Fruit fly (Drosophila melanogaster) whole organism, embryonic: ENCODE data around the gene CG43901.

Source experiments
- Ada2b ChIP-seq: fragments of 200-800 bp; sonication (Bioruptor generic); IDR thresholded peaks from 2 replicates; pipeline ENCODE4 v1.3.6; 2022; ENCODE audit warnings: missing biosample characterization, missing genetic modification characterization
- Atf3 ChIP-seq: fragments of 200-800 bp; sonication (Bioruptor generic); optimal IDR thresholded peaks from 3 replicates; lab custom pipeline; 2016; ENCODE audit warnings: missing biosample characterization, missing genetic modification characterization
- Atf6 ChIP-seq: fragments of 200-800 bp; sonication (Bioruptor generic); IDR thresholded peaks from 2 replicates; pipeline ENCODE4 v1.3.6; 2022; ENCODE audit warnings: missing biosample characterization, missing genetic modification characterization
- CG10366 ChIP-seq: fragments of 200-800 bp; sonication (Bioruptor generic); IDR thresholded peaks from 2 replicates; pipeline ENCODE4 v1.3.6; 2022; ENCODE audit warnings: missing biosample characterization, missing genetic modification characterization
- CG11504 ChIP-seq: fragments of 200-800 bp; sonication (Bioruptor generic); optimal IDR thresholded peaks from 3 replicates; lab custom pipeline; 2019; ENCODE audit warnings: missing biosample characterization, mild to moderate bottlenecking, missing genetic modification characterization, moderate library complexity
- CG11695 ChIP-seq: fragments of 200-800 bp; sonication (Bioruptor generic); IDR thresholded peaks from 3 replicates; pipeline ENCODE4 v1.3.6; 2022; ENCODE audit warnings: missing biosample characterization, missing genetic modification characterization
- CG12236 ChIP-seq: fragments of 200-800 bp; sonication (Bioruptor generic); optimal IDR thresholded peaks from 2 replicates; lab custom pipeline; 2016; ENCODE audit warnings: missing biosample characterization, missing genetic modification characterization
- CG14860 ChIP-seq: fragments of 200-800 bp; sonication (Bioruptor generic); IDR thresholded peaks from 3 replicates; pipeline ENCODE4 v1.3.6; 2022; ENCODE audit warnings: missing biosample characterization, missing genetic modification characterization; ENCODE audit not compliant: partially characterized antibody
- CG15073 ChIP-seq: fragments of 200-800 bp; sonication (Bioruptor generic); optimal IDR thresholded peaks from 2 replicates; lab custom pipeline; 2016; ENCODE audit warnings: missing biosample characterization, missing genetic modification characterization
- CG15514 ChIP-seq: fragments of 200-800 bp; sonication (Bioruptor generic); optimal IDR thresholded peaks from 3 replicates; lab custom pipeline; 2017; ENCODE audit warnings: missing biosample characterization, missing genetic modification characterization, mild to moderate bottlenecking, moderate library complexity, missing genetic modification reagents
- CG15601 ChIP-seq: fragments of 200-800 bp; sonication (Bioruptor generic); optimal IDR thresholded peaks from 3 replicates; lab custom pipeline; 2019; ENCODE audit warnings: missing biosample characterization, mild to moderate bottlenecking, missing genetic modification characterization, moderate library complexity
- CG17328 ChIP-seq: fragments of 200-800 bp; sonication (Bioruptor generic); IDR thresholded peaks from 2 replicates; pipeline ENCODE4 v1.3.6; 2022; ENCODE audit warnings: missing biosample characterization, missing genetic modification characterization
- CG1792 ChIP-seq: fragments of 200-800 bp; sonication (Bioruptor generic); optimal IDR thresholded peaks from 2 replicates; lab custom pipeline; 2016; ENCODE audit warnings: missing biosample characterization, missing genetic modification characterization
- CG30403 ChIP-seq: fragments of 200-800 bp; sonication (Bioruptor generic); optimal IDR thresholded peaks from 3 replicates; lab custom pipeline; 2016; ENCODE audit warnings: missing biosample characterization, missing genetic modification characterization
- CG3163 ChIP-seq: fragments of 200-800 bp; sonication (Bioruptor generic); optimal IDR thresholded peaks from 3 replicates; lab custom pipeline; 2016; ENCODE audit warnings: missing biosample characterization, missing genetic modification characterization
- CG33557 ChIP-seq: fragments of 200-800 bp; sonication (Bioruptor generic); optimal IDR thresholded peaks from 2 replicates; lab custom pipeline; 2019; ENCODE audit warnings: missing biosample characterization, mild to moderate bottlenecking, missing genetic modification characterization, moderate library complexity
- CG3407 ChIP-seq: fragments of 200-800 bp; sonication (Bioruptor generic); optimal IDR thresholded peaks from 2 replicates; lab custom pipeline; 2018; ENCODE audit warnings: missing biosample characterization, mild to moderate bottlenecking, missing genetic modification characterization
- CG34224 ChIP-seq: fragments of 200-800 bp; sonication (Bioruptor generic); IDR thresholded peaks from 3 replicates; pipeline ENCODE4 v1.3.6; 2022; ENCODE audit warnings: missing biosample characterization, missing genetic modification characterization; ENCODE audit not compliant: partially characterized antibody
- CG6854 ChIP-seq: fragments of 200-800 bp; sonication (Bioruptor generic); optimal IDR thresholded peaks from 3 replicates; lab custom pipeline; 2017; ENCODE audit warnings: missing biosample characterization, mild to moderate bottlenecking, missing genetic modification characterization
- CG8089 ChIP-seq: fragments of 200-800 bp; sonication (Bioruptor generic); optimal IDR thresholded peaks from 3 replicates; lab custom pipeline; 2016; ENCODE audit warnings: missing biosample characterization, missing genetic modification characterization
- CG9609 ChIP-seq: fragments of 200-800 bp; sonication (Bioruptor generic); optimal IDR thresholded peaks from 3 replicates; lab custom pipeline; 2016; ENCODE audit warnings: missing biosample characterization, missing genetic modification characterization
- CG9932 ChIP-seq: fragments of 200-800 bp; sonication (Bioruptor generic); IDR thresholded peaks from 2 replicates; pipeline ENCODE4 v1.3.6; 2022; ENCODE audit warnings: missing biosample characterization, missing genetic modification characterization
- HHEX ChIP-seq: fragments of 200-800 bp; sonication (Bioruptor generic); optimal IDR thresholded peaks from 3 replicates; lab custom pipeline; 2017; ENCODE audit warnings: missing biosample characterization, mild to moderate bottlenecking, missing genetic modification characterization, missing genetic modification reagents
- Jarid2 ChIP-seq: fragments of 200-800 bp; sonication (Bioruptor generic); optimal IDR thresholded peaks from 3 replicates; lab custom pipeline; 2017; ENCODE audit warnings: mild to moderate bottlenecking, missing biosample characterization, missing genetic modification reagents, missing genetic modification characterization
- Optix ChIP-seq: fragments of 200-800 bp; sonication (Bioruptor generic); IDR thresholded peaks from 3 replicates; pipeline ENCODE4 v1.3.6; 2022; ENCODE audit warnings: missing biosample characterization, missing genetic modification characterization
- PHDP ChIP-seq: fragments of 200-800 bp; sonication (Bioruptor generic); optimal IDR thresholded peaks from 3 replicates; lab custom pipeline; 2018; ENCODE audit warnings: missing biosample characterization, mild to moderate bottlenecking, missing genetic modification characterization, moderate library complexity
- Rfx ChIP-seq: fragments of 200-800 bp; sonication (Bioruptor generic); IDR thresholded peaks from 2 replicates; pipeline ENCODE4 v1.3.6; 2022; ENCODE audit warnings: missing biosample characterization, missing genetic modification characterization
- Sry-δ ChIP-seq: fragments of 200-800 bp; sonication (Bioruptor generic); optimal IDR thresholded peaks from 2 replicates; lab custom pipeline; 2016; ENCODE audit warnings: missing biosample characterization, missing genetic modification characterization
- TFAM ChIP-seq: fragments of 200-800 bp; sonication (Bioruptor generic); optimal IDR thresholded peaks from 2 replicates; lab custom pipeline; 2017; ENCODE audit warnings: missing biosample characterization, missing genetic modification characterization, inconsistent platforms
- Vsx1 ChIP-seq: fragments of 200-800 bp; sonication (Bioruptor generic); optimal IDR thresholded peaks from 2 replicates; lab custom pipeline; 2017; ENCODE audit warnings: missing biosample characterization, mild to moderate bottlenecking, missing genetic modification characterization, missing genetic modification reagents
- Xrp1 ChIP-seq: fragments of 200-800 bp; sonication (Bioruptor generic); IDR thresholded peaks from 2 replicates; pipeline ENCODE4 v1.3.6; 2022; ENCODE audit warnings: missing biosample characterization, missing genetic modification characterization
- bcd ChIP-seq: fragments of 200-800 bp; sonication (Bioruptor generic); optimal IDR thresholded peaks from 2 replicates; lab custom pipeline; 2017; ENCODE audit warnings: missing biosample characterization, mild to moderate bottlenecking, missing genetic modification characterization
- cg ChIP-seq: fragments of 200-800 bp; sonication (Bioruptor generic); optimal IDR thresholded peaks from 3 replicates; lab custom pipeline; 2019; ENCODE audit warnings: missing biosample characterization, mild to moderate bottlenecking, missing genetic modification characterization, moderate library complexity
- crp ChIP-seq, 2 experiments: fragments of 200-800 bp; sonication (Bioruptor generic); optimal IDR thresholded peaks; 2 replicates in 1 of 2; 3 replicates in 1 of 2; lab custom pipeline; 2017; ENCODE audit warnings: missing biosample characterization in 2 of 2, missing genetic modification characterization in 2 of 2, mild to moderate bottlenecking in 1 of 2, moderate library complexity in 1 of 2
- fd102C ChIP-seq: fragments of 200-800 bp; sonication (Bioruptor generic); optimal IDR thresholded peaks from 2 replicates; lab custom pipeline; 2018; ENCODE audit warnings: missing biosample characterization, mild to moderate bottlenecking, missing genetic modification characterization, moderate library complexity
- fd3F ChIP-seq: fragments of 200-800 bp; sonication (Bioruptor generic); optimal IDR thresholded peaks from 2 replicates; lab custom pipeline; 2018; ENCODE audit warnings: missing biosample characterization, mild to moderate bottlenecking, missing genetic modification characterization, moderate library complexity
- fru ChIP-seq: fragments of >200 bp; optimal IDR thresholded peaks from 2 replicates; lab custom pipeline; 2017
- gce ChIP-seq: fragments of 200-800 bp; sonication (Bioruptor generic); IDR thresholded peaks from 3 replicates; pipeline ENCODE4 v1.3.6; 2022; ENCODE audit warnings: missing biosample characterization, missing genetic modification characterization
- insv ChIP-seq, 2 experiments: fragments of 200-800 bp; sonication (Bioruptor generic); optimal IDR thresholded peaks; 3 replicates each; lab custom pipeline; 2016 to 2018; ENCODE audit warnings: missing biosample characterization in 2 of 2, missing genetic modification characterization in 2 of 2
- lola ChIP-seq, 3 experiments: fragments of >200 bp in 2 of 3; fragments of 200-800 bp in 1 of 3; sonication (Bioruptor generic) in 1 of 3; optimal IDR thresholded peaks; 2 replicates each; lab custom pipeline; 2017 to 2019; ENCODE audit warnings: missing biosample characterization in 3 of 3, missing genetic modification characterization in 3 of 3, mild to moderate bottlenecking in 1 of 3, moderate library complexity in 1 of 3
- mam ChIP-seq: fragments of 200-800 bp; sonication (Bioruptor generic); optimal IDR thresholded peaks from 3 replicates; lab custom pipeline; 2016; ENCODE audit warnings: missing biosample characterization, missing genetic modification characterization
- pb ChIP-seq: fragments of 200-800 bp; sonication (Bioruptor generic); optimal IDR thresholded peaks from 3 replicates; lab custom pipeline; 2016; ENCODE audit warnings: missing biosample characterization, missing genetic modification characterization
- pita ChIP-seq: fragments of 200-800 bp; sonication (Bioruptor generic); optimal IDR thresholded peaks from 2 replicates; lab custom pipeline; 2017; ENCODE audit warnings: missing biosample characterization, mild to moderate bottlenecking, missing genetic modification characterization
- repo ChIP-seq: fragments of 200-800 bp; sonication (Bioruptor generic); optimal IDR thresholded peaks from 2 replicates; lab custom pipeline; 2016; ENCODE audit warnings: missing biosample characterization, missing genetic modification characterization
- sens-2 ChIP-seq: fragments of 200-800 bp; sonication (Bioruptor generic); IDR thresholded peaks from 2 replicates; pipeline ENCODE4 v1.3.6; 2022; ENCODE audit warnings: missing biosample characterization, missing genetic modification characterization
- ssp ChIP-seq: fragments of 200-800 bp; sonication (Bioruptor generic); IDR thresholded peaks from 2 replicates; pipeline ENCODE4 v1.3.6; 2022; ENCODE audit warnings: missing biosample characterization, missing genetic modification characterization
- vnd ChIP-seq: fragments of 200-800 bp; sonication (Bioruptor generic); IDR thresholded peaks from 3 replicates; pipeline ENCODE4 v1.3.6; 2022; ENCODE audit warnings: missing biosample characterization, missing genetic modification characterization; ENCODE audit not compliant: partially characterized antibody
- wdn ChIP-seq: fragments of 200-800 bp; sonication (Bioruptor generic); IDR thresholded peaks from 2 replicates; pipeline ENCODE4 v1.3.6; 2022; ENCODE audit warnings: missing biosample characterization, missing genetic modification characterization
- wor ChIP-seq: fragments of 200-800 bp; sonication (Bioruptor generic); IDR thresholded peaks from 2 replicates; pipeline ENCODE4 v1.3.6; 2022; ENCODE audit warnings: missing biosample characterization, missing genetic modification characterization
- zen2 ChIP-seq: fragments of 200-800 bp; sonication (Bioruptor generic); IDR thresholded peaks from 3 replicates; pipeline ENCODE4 v1.3.6; 2022; ENCODE audit warnings: missing biosample characterization, missing genetic modification characterization; ENCODE audit not compliant: partially characterized antibody

Gene CG43901

dm6 chrX:10905047-10905446 is 520 bp upstream of the CG43901 start (continued):
- TF ChIP-seq CG34224 (GFP tag; lab: Robert Waterston, UW) (no peak), bcd (GFP tag; lab: Kevin White, UChicago) (peak; percentile 67), CG17328 (peak; percentile 42), CG9609 (GFP tag; lab: Kevin White, UChicago) (peak; percentile 37), CG3407 (GFP tag; lab: Kevin White, UChicago) (peak; percentile 45), Ada2b (GFP tag; lab: Robert Waterston, UW) (peak; percentile 59), wor (GFP tag; lab: Robert Waterston, UW) (peak; percentile 58), cg (GFP tag; lab: Kevin White, UChicago) (no peak), pita (GFP tag; lab: Kevin White, UChicago) (no peak), sens-2 (GFP tag; lab: Robert Waterston, UW) (0 out of 2 replicates have a peak, but pooled peaks have one; percentile 33), zen2 (no peak), CG3163 (GFP tag; lab: Kevin White, UChicago) (peak; percentile 7), CG11504 (tag; lab: Kevin White, UChicago) (peak; percentile 82), Jarid2 (GFP tag; lab: Kevin White, UChicago) (peak; percentile 35), crp (GFP tag; optimal IDR thresholded peaks at IDR 0.05; lab: Kevin White, UChicago) (peak in 1 of 2 experiments; percentile 4), CG30403 (GFP tag; lab: Kevin White, UChicago) (peak; percentile 71), Xrp1 (GFP tag; lab: Robert Waterston, UW) (peak; percentile 64), CG33557 (GFP tag; lab: Kevin White, UChicago) (peak; percentile 50), gce (no peak), CG8089 (GFP tag; lab: Kevin White, UChicago) (peak; percentile 56), wdn (GFP tag; lab: Robert Waterston, UW) (peak; percentile 26; the same call in 1 of the 2 replicates), ssp (peak; percentile 33; the same call in 1 of the 2 replicates), repo (peak; percentile 35), CG6854 (GFP tag; lab: Kevin White, UChicago) (peak; percentile 30), fd102C (peak; percentile 23), CG9932 (GFP tag; lab: Robert Waterston, UW) (no peak), lola (GFP tag; optimal IDR thresholded peaks at IDR 0.05; lab: Kevin White, UChicago) (peak in 1 of 3 experiments; percentile 73), Vsx1 (peak; percentile 13), fru (lab: Kevin White, UChicago) (no peak), HHEX (GFP tag; lab: Kevin White, UChicago) (peak; percentile 74), pb (GFP tag; lab: Kevin White, UChicago) (peak; percentile 8), Sry-δ (GFP tag; lab: Kevin White, UChicago) (peak; percentile 8), TFAM (GFP tag; lab: Kevin White, UChicago) (no peak), Atf3 (peak; percentile 6), CG1792 (peak; percentile 34), Atf6 (GFP tag; lab: Robert Waterston, UW) (peak; percentile 39; the same call in 1 of the 2 replicates), CG15514 (peak; percentile 18), vnd (GFP tag; lab: Robert Waterston, UW) (no peak), CG15073 (no peak), CG12236 (peak; percentile 29), Optix (GFP tag; lab: Robert Waterston, UW) (no peak), CG15601 (peak; percentile 64), CG10366 (GFP tag; lab: Robert Waterston, UW) (peak; percentile 27; the same call in 1 of the 2 replicates), fd3F (peak; percentile 16), CG14860 (GFP tag; lab: Robert Waterston, UW) (no peak), CG11695 (peak; percentile 66), PHDP (tag; lab: Kevin White, UChicago) (peak; percentile 65), mam (GFP tag; lab: Kevin White, UChicago) (peak; percentile 12), insv (GFP tag; optimal IDR thresholded peaks at IDR 0.05; lab: Kevin White, UChicago) (no peak), Rfx (GFP tag; lab: Robert Waterston, UW) (0 out of 2 replicates have a peak, but pooled peaks have one; percentile 21)
